Worm (Caenorhabditis elegans) whole organism, L1 larva: ENCODE data around the gene C28G1.2.
A peak's percentile ranks its signal among the peaks of the same experiment; 100 is the strongest.

ENCODE experiments used
- Y116A8C.19 ChIP-seq: sonication (generic microtip); optimal IDR thresholded peaks from 2 replicates; lab custom pipeline; 2016; ENCODE audit warnings: missing compliant biosample characterization, missing genetic modification characterization, borderline replicate concordance
- alr-1 ChIP-seq: fragments of 200-800 bp; sonication (Bioruptor generic); optimal IDR thresholded peaks from 2 replicates; lab custom pipeline; 2018; ENCODE audit warnings: borderline replicate concordance, mild to moderate bottlenecking, missing genetic modification characterization, missing compliant biosample characterization
- ceh-63 ChIP-seq: fragments of 200-800 bp; sonication (Bioruptor generic); optimal IDR thresholded peaks from 2 replicates; lab custom pipeline; 2018; ENCODE audit warnings: mild to moderate bottlenecking, missing genetic modification characterization, missing compliant biosample characterization
- ceh-8 ChIP-seq: fragments of 200-800 bp; sonication (Bioruptor generic); optimal IDR thresholded peaks from 2 replicates; lab custom pipeline; 2018; ENCODE audit warnings: mild to moderate bottlenecking, missing genetic modification characterization, moderate library complexity, missing compliant biosample characterization
- dsc-1 ChIP-seq: sonication (generic microtip); optimal IDR thresholded peaks from 2 replicates; lab custom pipeline; 2016; ENCODE audit warnings: mild to moderate bottlenecking, missing genetic modification characterization, missing compliant biosample characterization
- efl-1 ChIP-seq, 4 experiments: fragments of 150-350 bp; optimal IDR thresholded peaks in 3 of 4; peaks in 1 of 4; 1 replicate in 1 of 4; 2 replicates in 3 of 4; lab custom pipeline; 2014; ENCODE audit warnings: missing biosample characterization in 2 of 4, missing genetic modification characterization in 2 of 4, missing genetic modification reagents in 2 of 4
- egl-27 ChIP-seq, 2 experiments: fragments of 150-350 bp in 1 of 2; sonication (generic microtip); optimal IDR thresholded peaks; 3 replicates each; lab custom pipeline; 2017 to 2018; ENCODE audit warnings: missing biosample characterization in 2 of 2, missing genetic modification characterization in 2 of 2, missing genetic modification reagents in 2 of 2
- elt-2 ChIP-seq: sonication (generic microtip); optimal IDR thresholded peaks from 2 replicates; lab custom pipeline; 2016; ENCODE audit warnings: missing genetic modification characterization, mild to moderate bottlenecking, inconsistent platforms, missing compliant biosample characterization, missing genetic modification reagents
- elt-3 ChIP-seq, 6 experiments: fragments of 150-350 bp in 1 of 6; sonication (generic microtip); optimal IDR thresholded peaks; 2 replicates each; lab custom pipeline; 2017 to 2018; ENCODE audit warnings: missing biosample characterization in 6 of 6, missing genetic modification characterization in 6 of 6, inconsistent platforms in 1 of 6
- fkh-10 ChIP-seq: sonication (generic microtip); optimal IDR thresholded peaks from 2 replicates; lab custom pipeline; 2017; ENCODE audit warnings: missing biosample characterization, missing genetic modification reagents, missing genetic modification characterization
- fkh-4 ChIP-seq: sonication (generic microtip); optimal IDR thresholded peaks from 2 replicates; lab custom pipeline; 2016; ENCODE audit warnings: missing compliant biosample characterization, missing genetic modification characterization, borderline replicate concordance
- fkh-8 ChIP-seq: sonication (generic microtip); optimal IDR thresholded peaks from 2 replicates; lab custom pipeline; 2016; ENCODE audit warnings: mild to moderate bottlenecking, missing genetic modification characterization, missing compliant biosample characterization
- fos-1 ChIP-seq: fragments of 150-350 bp; optimal IDR thresholded peaks from 2 replicates; lab custom pipeline; 2014; ENCODE audit warnings: missing biosample characterization, missing genetic modification characterization
- grh-1 ChIP-seq: fragments of 200-800 bp; sonication (Bioruptor generic); IDR thresholded peaks from 2 replicates; pipeline ENCODE4 v1.3.6; 2022; ENCODE audit warnings: missing genetic modification reagents, missing genetic modification characterization, missing compliant biosample characterization
- hlh-17 ChIP-seq: fragments of 200-800 bp; sonication (Bioruptor generic); optimal IDR thresholded peaks from 2 replicates; lab custom pipeline; 2018; ENCODE audit warnings: missing genetic modification characterization, mild to moderate bottlenecking, missing compliant biosample characterization, moderate library complexity, borderline replicate concordance
- irx-1 ChIP-seq: sonication (generic microtip); optimal IDR thresholded peaks from 2 replicates; lab custom pipeline; 2016; ENCODE audit warnings: missing genetic modification characterization, missing compliant biosample characterization
- isw-1 ChIP-seq: fragments of 200-800 bp; sonication (Bioruptor generic); IDR thresholded peaks from 2 replicates; pipeline ENCODE4 v1.3.6; 2022; ENCODE audit warnings: missing genetic modification characterization, missing compliant biosample characterization
- lin-13 ChIP-seq: fragments of 150-350 bp; optimal IDR thresholded peaks from 2 replicates; lab custom pipeline; 2014; ENCODE audit warnings: missing biosample characterization, missing genetic modification reagents, missing genetic modification characterization
- lin-14 ChIP-seq: fragments of 200-800 bp; sonication (Bioruptor generic); optimal IDR thresholded peaks from 2 replicates; lab custom pipeline; 2018; ENCODE audit warnings: mild to moderate bottlenecking, missing genetic modification characterization, moderate library complexity, missing compliant biosample characterization
- lin-35 ChIP-seq, 2 experiments: fragments of 150-350 bp; optimal IDR thresholded peaks; 2 replicates each; lab custom pipeline; 2014; ENCODE audit warnings: missing biosample characterization in 2 of 2, missing genetic modification characterization in 2 of 2, missing genetic modification reagents in 2 of 2
- lin-39 ChIP-seq: fragments of 150-350 bp; optimal IDR thresholded peaks from 2 replicates; lab custom pipeline; 2014; ENCODE audit warnings: missing biosample characterization, missing genetic modification reagents, missing genetic modification characterization
- lir-3 ChIP-seq: sonication (generic microtip); optimal IDR thresholded peaks from 2 replicates; lab custom pipeline; 2016; ENCODE audit warnings: mild to moderate bottlenecking, missing genetic modification characterization, moderate library complexity, missing compliant biosample characterization; ENCODE audit not compliant: poor library complexity
- mef-2 ChIP-seq: fragments of 150-350 bp; optimal IDR thresholded peaks from 2 replicates; lab custom pipeline; 2014; ENCODE audit warnings: missing biosample characterization, missing genetic modification characterization
- mep-1 ChIP-seq: fragments of 150-350 bp; optimal IDR thresholded peaks from 2 replicates; lab custom pipeline; 2014; ENCODE audit warnings: missing biosample characterization, missing genetic modification characterization
- nhr-28 ChIP-seq: fragments of 150-350 bp; optimal IDR thresholded peaks from 2 replicates; lab custom pipeline; 2014; ENCODE audit warnings: missing biosample characterization, missing genetic modification characterization
- nhr-71 ChIP-seq: sonication (generic microtip); optimal IDR thresholded peaks from 2 replicates; lab custom pipeline; 2016; ENCODE audit warnings: mild to moderate bottlenecking, missing genetic modification characterization, moderate library complexity, missing compliant biosample characterization
- nhr-77 ChIP-seq: fragments of 150-350 bp; optimal IDR thresholded peaks from 2 replicates; lab custom pipeline; 2014; ENCODE audit warnings: missing biosample characterization, missing genetic modification characterization
- nhr-85 ChIP-seq: sonication (generic microtip); peaks from one replicate; lab custom pipeline; 2016; ENCODE audit warnings: missing genetic modification characterization, inconsistent platforms, missing compliant biosample characterization
- nhr-90 ChIP-seq: sonication (generic microtip); optimal IDR thresholded peaks from 2 replicates; lab custom pipeline; 2016; ENCODE audit warnings: mild to moderate bottlenecking, missing genetic modification characterization, missing compliant biosample characterization; ENCODE audit not compliant: poor library complexity
- pag-3 ChIP-seq: sonication (generic microtip); optimal IDR thresholded peaks from 2 replicates; lab custom pipeline; 2017; ENCODE audit warnings: missing genetic modification characterization, mild to moderate bottlenecking, missing compliant biosample characterization, antibody characterized with exemption, borderline replicate concordance; ENCODE audit not compliant: insufficient read depth
- pax-3 ChIP-seq: fragments of 200-800 bp; sonication (Bioruptor generic); optimal IDR thresholded peaks from 2 replicates; lab custom pipeline; 2018; ENCODE audit warnings: mild to moderate bottlenecking, missing genetic modification characterization, moderate library complexity, missing compliant biosample characterization
- pqm-1 ChIP-seq: sonication (generic microtip); optimal IDR thresholded peaks from 3 replicates; lab custom pipeline; 2017; ENCODE audit warnings: missing biosample characterization, missing genetic modification characterization
- skn-1 ChIP-seq: fragments of 150-350 bp; optimal IDR thresholded peaks from 2 replicates; lab custom pipeline; 2014; ENCODE audit warnings: missing biosample characterization, missing genetic modification characterization
- snpc-4 ChIP-seq: fragments of 150-350 bp; optimal IDR thresholded peaks from 2 replicates; lab custom pipeline; 2014; ENCODE audit warnings: missing biosample characterization, missing genetic modification characterization
- snu-23 ChIP-seq: sonication (generic microtip); optimal IDR thresholded peaks from 2 replicates; lab custom pipeline; 2016; ENCODE audit warnings: missing genetic modification characterization, missing compliant biosample characterization
- sox-4 ChIP-seq: sonication (generic microtip); optimal IDR thresholded peaks from 2 replicates; lab custom pipeline; 2016; ENCODE audit warnings: missing genetic modification characterization, missing compliant biosample characterization
- sptf-1 ChIP-seq: fragments of 150-350 bp; optimal IDR thresholded peaks from 2 replicates; lab custom pipeline; 2014; ENCODE audit warnings: missing biosample characterization, missing genetic modification characterization
- sup-37 ChIP-seq: fragments of 200-800 bp; sonication (Bioruptor generic); optimal IDR thresholded peaks from 2 replicates; lab custom pipeline; 2018; ENCODE audit warnings: mild to moderate bottlenecking, missing genetic modification characterization, missing compliant biosample characterization
- swsn-7 ChIP-seq: sonication (generic microtip); optimal IDR thresholded peaks from 2 replicates; lab custom pipeline; 2016; ENCODE audit warnings: missing genetic modification characterization, missing compliant biosample characterization
- unc-130 ChIP-seq: fragments of 150-350 bp; optimal IDR thresholded peaks from 2 replicates; lab custom pipeline; 2017; ENCODE audit warnings: missing biosample characterization, missing genetic modification characterization, inconsistent platforms
- unc-30 ChIP-seq: sonication (generic microtip); optimal IDR thresholded peaks from 2 replicates; lab custom pipeline; 2017; ENCODE audit warnings: missing biosample characterization, missing genetic modification characterization
- unc-86 ChIP-seq: sonication (generic microtip); optimal IDR thresholded peaks from 2 replicates; lab custom pipeline; 2016; ENCODE audit warnings: missing genetic modification characterization, missing compliant biosample characterization
- vab-15 ChIP-seq: sonication (generic microtip); optimal IDR thresholded peaks from 2 replicates; lab custom pipeline; 2017; ENCODE audit warnings: missing genotype, mild to moderate bottlenecking, missing genetic modification characterization, missing compliant biosample characterization
- xbp-1 ChIP-seq: sonication (generic microtip); optimal IDR thresholded peaks from 2 replicates; lab custom pipeline; 2016; ENCODE audit warnings: missing genetic modification characterization, missing compliant biosample characterization
- zag-1 ChIP-seq: fragments of 150-350 bp; optimal IDR thresholded peaks from 2 replicates; lab custom pipeline; 2014; ENCODE audit warnings: missing biosample characterization, missing genetic modification characterization
- ztf-11 ChIP-seq, 2 experiments: sonication (generic microtip); optimal IDR thresholded peaks; 2 replicates each; lab custom pipeline; 2016 to 2017; ENCODE audit warnings: missing genetic modification characterization in 2 of 2, missing biosample characterization in 1 of 2, missing compliant biosample characterization in 1 of 2
- ztf-4 ChIP-seq: fragments of 150-350 bp; optimal IDR thresholded peaks from 2 replicates; lab custom pipeline; 2014; ENCODE audit warnings: missing biosample characterization, missing genetic modification characterization

C28G1.2 gene

DNA sequence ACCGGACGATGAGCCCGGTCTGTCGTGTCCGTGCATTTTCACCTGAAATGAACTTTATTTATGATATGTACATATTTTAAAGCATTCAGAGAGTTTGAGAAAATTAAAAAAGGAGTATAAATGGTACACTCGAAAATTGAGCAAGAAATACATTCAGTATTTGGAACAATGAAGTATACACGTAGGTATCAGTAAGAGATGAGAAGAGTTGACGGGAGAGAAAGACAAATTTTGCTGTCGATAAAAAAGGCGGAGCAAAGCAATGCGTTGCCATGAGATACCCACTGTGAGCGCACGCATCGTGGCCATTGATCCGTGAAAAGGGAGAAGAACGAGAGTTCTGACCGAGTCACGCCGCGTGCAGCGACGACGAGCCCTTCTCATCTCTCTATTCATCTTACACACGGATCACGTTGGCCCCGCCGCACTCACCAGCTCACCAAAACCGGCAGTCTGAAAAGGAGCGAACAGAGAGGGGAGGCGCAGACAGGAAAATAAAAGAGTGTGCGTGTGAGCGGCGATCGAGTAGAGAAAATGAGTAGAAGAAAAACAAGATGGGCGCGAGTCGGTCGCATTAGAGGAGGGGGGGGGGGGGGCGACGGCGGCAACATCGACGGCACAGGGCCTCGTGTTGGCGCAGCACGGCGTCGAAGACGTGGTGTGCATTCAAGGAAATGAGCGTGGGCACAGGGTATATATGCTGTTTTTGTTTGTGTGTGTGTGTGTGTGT, 29.6 kb upstream of the C28G1.2 start, which contains the start of gene R04E5.8 (continued):
- no peak for TF ChIP-seq lin-13 (GFP tag; lab: Kevin White, UChicago)
- peak; percentile 57 for TF ChIP-seq nhr-71 (tag; lab: Kevin White, UChicago)
- TF ChIP-seq lin-39 (tag; lab: Kevin White, UChicago), result no peak
- 0 out of 2 replicates have a peak, but pooled peaks have one; percentile 4 for TF ChIP-seq isw-1 (GFP tag; lab: Robert Waterston, UW)
- no peak for TF ChIP-seq nhr-90 (tag; lab: Kevin White, UChicago)
- TF ChIP-seq pax-3, result peak; percentile 67
- TF ChIP-seq lir-3 (tag; lab: Kevin White, UChicago), result no peak
- no peak for TF ChIP-seq alr-1 (tag; lab: Kevin White, UChicago)
- TF ChIP-seq vab-15, result no peak
- TF ChIP-seq Y116A8C.19 (tag; lab: Kevin White, UChicago), result no peak
- TF ChIP-seq sup-37, result no peak
- TF ChIP-seq ceh-8 (GFP tag; lab: Kevin White, UChicago), result no peak
- TF ChIP-seq ztf-4 (tag; lab: Kevin White, UChicago), result no peak
- no peak for TF ChIP-seq fkh-4 (tag; lab: Kevin White, UChicago)
- TF ChIP-seq snpc-4 (tag; lab: Kevin White, UChicago), result peak; percentile 31
- no peak for TF ChIP-seq elt-3 (tag; optimal IDR thresholded peaks at IDR 0.05; lab: Kevin White, UChicago)
- TF ChIP-seq zag-1, result no peak
- no peak for TF ChIP-seq grh-1
- TF ChIP-seq irx-1 (tag; lab: Kevin White, UChicago), result no peak
- TF ChIP-seq pqm-1, result no peak
- no peak for TF ChIP-seq unc-30 (tag; lab: Kevin White, UChicago)
- no peak for TF ChIP-seq nhr-28 (tag; lab: Kevin White, UChicago)
- no peak for TF ChIP-seq skn-1 (tag; lab: Kevin White, UChicago)
- no peak for TF ChIP-seq egl-27 (tag; optimal IDR thresholded peaks at IDR 0.05; lab: Kevin White, UChicago)
- peak; percentile 20 for TF ChIP-seq sox-4 (tag; lab: Kevin White, UChicago)
- peak; percentile 35 for TF ChIP-seq unc-86 (tag; lab: Kevin White, UChicago)
- peak; percentile 91 for TF ChIP-seq fkh-8 (tag; lab: Kevin White, UChicago)
- TF ChIP-seq ztf-11 (tag; optimal IDR thresholded peaks at IDR 0.05; lab: Kevin White, UChicago), result peak in 1 of 2 experiments; percentile 32
- no peak for TF ChIP-seq ceh-63 (GFP tag; lab: Kevin White, UChicago)
- peak; percentile 45 for TF ChIP-seq swsn-7 (tag; lab: Kevin White, UChicago)
- no peak for TF ChIP-seq elt-2 (tag; lab: Kevin White, UChicago)
- no peak for TF ChIP-seq hlh-17 (GFP tag; lab: Kevin White, UChicago)
- TF ChIP-seq fos-1 (tag; lab: Kevin White, UChicago), result no peak
- TF ChIP-seq snu-23, result peak; percentile 20
- TF ChIP-seq fkh-10 (GFP tag; lab: Kevin White, UChicago), result peak; percentile 52
- TF ChIP-seq sptf-1 (tag; lab: Kevin White, UChicago), result no peak
- no peak for TF ChIP-seq mep-1
- peak; percentile 91 for TF ChIP-seq lin-14 (GFP tag; lab: Kevin White, UChicago)
- peak; percentile 21 for TF ChIP-seq dsc-1 (tag; lab: Kevin White, UChicago)
- peak; percentile 0 for TF ChIP-seq xbp-1 (tag; lab: Kevin White, UChicago)
- peak in 1 of 2 experiments; percentile 30 for TF ChIP-seq efl-1 (optimal IDR thresholded peaks at IDR 0.05; lab: Kevin White, UChicago)
- TF ChIP-seq efl-1 (GFP tag; optimal IDR thresholded peaks at IDR 0.05 in 1 of 2; lab: Kevin White, UChicago), result no peak
- TF ChIP-seq unc-130, result no peak
- TF ChIP-seq nhr-77, result no peak
- TF ChIP-seq mef-2 (tag; lab: Kevin White, UChicago), result no peak
- TF ChIP-seq lin-35 (GFP tag; optimal IDR thresholded peaks at IDR 0.05; lab: Kevin White, UChicago), result no peak
- TF ChIP-seq pag-3 (tag; lab: Kevin White, UChicago), result no peak
- TF ChIP-seq nhr-85 (tag; lab: Kevin White, UChicago), result no peak
- TF ChIP-seq, all 84 proteins: peak for 23
